Worm (Caenorhabditis elegans) whole organism, late embryonic: ENCODE data around the gene dao-6.

Source experiments
- dve-1 ChIP-seq: sonication (generic microtip); optimal IDR thresholded peaks from 2 replicates; lab custom pipeline; 2017; ENCODE audit warnings: antibody characterized with exemption, mild to moderate bottlenecking, missing genetic modification characterization, missing compliant biosample characterization
- elt-4 ChIP-seq: sonication (generic microtip); optimal IDR thresholded peaks from 2 replicates; lab custom pipeline; 2016; ENCODE audit warnings: missing genetic modification characterization, missing compliant biosample characterization
- fkh-10 ChIP-seq: fragments of 150-350 bp; optimal IDR thresholded peaks from 2 replicates; lab custom pipeline; 2014; ENCODE audit warnings: missing biosample characterization, missing genetic modification reagents, missing genetic modification characterization
- gmeb-2 ChIP-seq: sonication (generic microtip); optimal IDR thresholded peaks from 2 replicates; lab custom pipeline; 2016; ENCODE audit warnings: missing genetic modification characterization, inconsistent platforms, missing compliant biosample characterization
- lim-6 ChIP-seq: sonication (generic microtip); optimal IDR thresholded peaks from 2 replicates; lab custom pipeline; 2016; ENCODE audit warnings: missing genetic modification characterization, missing compliant biosample characterization
- lin-11 ChIP-seq: fragments of 200-800 bp; sonication (Bioruptor generic); optimal IDR thresholded peaks from 2 replicates; lab custom pipeline; 2018; ENCODE audit warnings: mild to moderate bottlenecking, missing genetic modification characterization, missing compliant biosample characterization
- madf-2 ChIP-seq: sonication (generic microtip); optimal IDR thresholded peaks from 2 replicates; lab custom pipeline; 2017; ENCODE audit warnings: missing genetic modification characterization, missing compliant biosample characterization
- pha-4 ChIP-seq: fragments of 150-350 bp; optimal IDR thresholded peaks from 2 replicates; lab custom pipeline; 2018; ENCODE audit warnings: missing biosample characterization, missing genetic modification reagents, missing genetic modification characterization
- pros-1 ChIP-seq: fragments of 150-350 bp; optimal IDR thresholded peaks from 2 replicates; lab custom pipeline; 2014; ENCODE audit warnings: missing biosample characterization, missing genetic modification reagents, missing genetic modification characterization
- sox-2 ChIP-seq: fragments of 200-800 bp; sonication (Bioruptor generic); IDR thresholded peaks from 2 replicates; pipeline ENCODE4 v1.3.6; 2022; ENCODE audit warnings: missing genetic modification reagents, missing genetic modification characterization, missing compliant biosample characterization

- TF ChIP-seq sox-2 (GFP tag; lab: Robert Waterston, UW), result no peak
- no peak for TF ChIP-seq gmeb-2 (tag; lab: Kevin White, UChicago)
- TF ChIP-seq madf-2 (tag; lab: Kevin White, UChicago), result no peak
- TF ChIP-seq elt-4 (tag; lab: Kevin White, UChicago), result no peak
- no peak for TF ChIP-seq pha-4 (tag; lab: Kevin White, UChicago)
- TF ChIP-seq lin-11, result no peak
- no peak for TF ChIP-seq lim-6 (tag; lab: Kevin White, UChicago)
- TF ChIP-seq dve-1 (tag; lab: Kevin White, UChicago), result no peak
- no peak for TF ChIP-seq pros-1
- TF ChIP-seq fkh-10 (GFP tag; lab: Kevin White, UChicago), result no peak
Measured at ce11 chrIII:9746665-9747064, 10.7 kb upstream of the dao-6 start.
